Worm (Caenorhabditis elegans) whole organism, L4/young adult: Measurements from ENCODE around the gene srz-44.
"Not testable (repeated sequence)": the region's sequence is repeated elsewhere in the genome, so short reads cannot be mapped to it uniquely, and the experiment has no call there.

Experiments
- W03F9.2 ChIP-seq: fragments of 150-350 bp; optimal IDR thresholded peaks from 2 replicates; lab custom pipeline; 2014; ENCODE audit warnings: missing biosample characterization, missing genetic modification characterization
- dao-5 ChIP-seq: sonication (generic microtip); optimal IDR thresholded peaks from 2 replicates; lab custom pipeline; 2016; ENCODE audit warnings: missing genotype, missing genetic modification characterization, moderate library complexity, missing compliant biosample characterization
- him-1 ChIP-seq: sonication (generic microtip); optimal IDR thresholded peaks from 2 replicates; lab custom pipeline; 2016; ENCODE audit warnings: missing genotype, missing genetic modification reagents, missing genetic modification characterization, missing compliant biosample characterization

srz-44 gene

ce11 chrV:15602253-15602652 is 36.5 kb downstream of the srz-44 start, which contains the start of gene fbxa-152:
Gene fbxa-152, minus strand, starts transcription at chrV:15602353.
- no peak for TF ChIP-seq dao-5 (tag; lab: Kevin White, UChicago)
- TF ChIP-seq W03F9.2 (tag; lab: Kevin White, UChicago): no peak
- no peak for TF ChIP-seq him-1 (tag; lab: Kevin White, UChicago)

DNA sequence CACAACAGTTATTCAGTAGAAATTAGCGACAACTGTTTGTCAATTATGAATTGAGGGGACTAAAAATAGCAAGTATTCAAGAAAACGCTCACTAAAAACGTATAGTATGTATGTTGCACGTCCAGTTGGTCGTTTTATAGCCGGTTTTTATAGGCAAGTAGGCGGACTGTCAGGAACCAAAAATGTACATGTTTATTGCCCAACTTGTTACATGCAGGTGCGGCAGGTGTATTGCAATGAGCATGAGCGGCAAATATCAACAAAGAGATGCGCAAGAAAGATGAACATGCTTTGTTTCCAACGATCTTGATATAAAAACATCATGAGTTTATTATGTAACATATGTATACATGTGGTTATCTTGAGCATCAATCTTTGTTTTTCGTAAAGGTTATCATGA is 39.0 kb downstream of the srz-44 start, which contains the start of gene B0391.14:
Gene B0391.14, minus strand, starts transcription at position 101 of the 400 bp plus-strand sequence.
- not testable (repeated sequence) for TF ChIP-seq him-1, dao-5, W03F9.2 (tag; lab: Kevin White, UChicago)

DNA sequence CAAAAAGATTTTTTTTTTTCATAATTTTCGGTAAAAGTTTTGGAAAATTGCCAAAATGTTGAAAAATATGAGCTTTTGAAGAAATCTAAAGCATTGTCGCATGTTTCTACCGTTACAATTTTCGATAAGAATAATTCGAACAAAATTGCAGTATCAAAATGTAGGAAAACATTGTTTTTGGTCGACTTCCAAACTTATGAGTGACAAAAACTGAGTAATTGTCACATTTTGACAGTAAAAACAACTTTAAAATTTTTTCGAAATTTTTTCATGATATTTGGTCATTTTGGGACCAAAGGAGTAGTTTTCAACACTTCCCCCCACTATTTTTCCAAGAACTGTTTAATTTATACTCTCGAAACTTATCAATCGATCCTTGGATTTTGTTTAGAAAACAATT is 44.2 kb downstream of the srz-44 start, which contains the start of gene fbxa-139:
Gene fbxa-139, minus strand, starts transcription at position 101 of the 400 bp plus-strand sequence.
- TF ChIP-seq W03F9.2 (tag; lab: Kevin White, UChicago): no peak
- TF ChIP-seq dao-5 (tag; lab: Kevin White, UChicago): no peak
- TF ChIP-seq him-1 (tag; lab: Kevin White, UChicago): no peak

- TF ChIP-seq him-1 (tag; lab: Kevin White, UChicago): peak; percentile 92
Observed at ce11 chrV:15590183-15590667, 48.5 kb downstream of the srz-44 start, which contains the start of gene F28F8.7. Gene F28F8.7, minus strand, starts transcription at chrV:15590617.
